Worm (Caenorhabditis elegans) whole organism, L1 larva: Measurements from ENCODE around the gene lec-3.

Source experiments
- aly-2 ChIP-seq: fragments of 150-350 bp; optimal IDR thresholded peaks from 2 replicates; lab custom pipeline; 2014; ENCODE audit warnings: missing biosample characterization, missing genetic modification characterization
- blmp-1 ChIP-seq: fragments of 150-350 bp; optimal IDR thresholded peaks from 2 replicates; lab custom pipeline; 2014; ENCODE audit warnings: missing biosample characterization, missing genetic modification characterization
- ceh-88 ChIP-seq: fragments of 200-800 bp; sonication (Bioruptor generic); IDR thresholded peaks from 2 replicates; pipeline ENCODE4 v1.3.6; 2022; ENCODE audit warnings: missing genetic modification characterization, missing compliant biosample characterization
- dpl-1 ChIP-seq, 3 experiments: fragments of 150-350 bp in 2 of 3; sonication (generic microtip) in 1 of 3; optimal IDR thresholded peaks; 2 replicates each; lab custom pipeline; 2014 to 2017; ENCODE audit warnings: missing biosample characterization in 3 of 3, missing genetic modification characterization in 3 of 3, missing genetic modification reagents in 3 of 3
- efl-1 ChIP-seq, 4 experiments: fragments of 150-350 bp; optimal IDR thresholded peaks in 3 of 4; peaks in 1 of 4; 1 replicate in 1 of 4; 2 replicates in 3 of 4; lab custom pipeline; 2014; ENCODE audit warnings: missing biosample characterization in 2 of 4, missing genetic modification characterization in 2 of 4, missing genetic modification reagents in 2 of 4
- efl-3 ChIP-seq: fragments of 200-800 bp; sonication (Bioruptor generic); optimal IDR thresholded peaks from 2 replicates; lab custom pipeline; 2018; ENCODE audit warnings: mild to moderate bottlenecking, missing genetic modification characterization, missing compliant biosample characterization
- elt-2 ChIP-seq: sonication (generic microtip); optimal IDR thresholded peaks from 2 replicates; lab custom pipeline; 2016; ENCODE audit warnings: missing genetic modification characterization, mild to moderate bottlenecking, inconsistent platforms, missing compliant biosample characterization, missing genetic modification reagents
- elt-3 ChIP-seq, 6 experiments: fragments of 150-350 bp in 1 of 6; sonication (generic microtip); optimal IDR thresholded peaks; 2 replicates each; lab custom pipeline; 2017 to 2018; ENCODE audit warnings: missing biosample characterization in 6 of 6, missing genetic modification characterization in 6 of 6, inconsistent platforms in 1 of 6
- ets-5 ChIP-seq: fragments of 200-800 bp; sonication (Bioruptor generic); IDR thresholded peaks from 2 replicates; pipeline ENCODE4 v1.3.6; 2022; ENCODE audit warnings: missing genetic modification characterization, missing compliant biosample characterization
- fkh-8 ChIP-seq: sonication (generic microtip); optimal IDR thresholded peaks from 2 replicates; lab custom pipeline; 2016; ENCODE audit warnings: mild to moderate bottlenecking, missing genetic modification characterization, missing compliant biosample characterization
- grh-1 ChIP-seq: fragments of 200-800 bp; sonication (Bioruptor generic); IDR thresholded peaks from 2 replicates; pipeline ENCODE4 v1.3.6; 2022; ENCODE audit warnings: missing genetic modification reagents, missing genetic modification characterization, missing compliant biosample characterization
- hlh-17 ChIP-seq: fragments of 200-800 bp; sonication (Bioruptor generic); optimal IDR thresholded peaks from 2 replicates; lab custom pipeline; 2018; ENCODE audit warnings: missing genetic modification characterization, mild to moderate bottlenecking, missing compliant biosample characterization, moderate library complexity, borderline replicate concordance
- hlh-4 ChIP-seq: sonication (generic microtip); optimal IDR thresholded peaks from 2 replicates; lab custom pipeline; 2016; ENCODE audit warnings: mild to moderate bottlenecking, missing genetic modification characterization, missing compliant biosample characterization
- isw-1 ChIP-seq: fragments of 200-800 bp; sonication (Bioruptor generic); IDR thresholded peaks from 2 replicates; pipeline ENCODE4 v1.3.6; 2022; ENCODE audit warnings: missing genetic modification characterization, missing compliant biosample characterization
- jun-1 ChIP-seq: fragments of 150-350 bp; optimal IDR thresholded peaks from 2 replicates; lab custom pipeline; 2014; ENCODE audit warnings: missing biosample characterization, missing genetic modification reagents, missing genetic modification characterization
- lin-13 ChIP-seq: fragments of 150-350 bp; optimal IDR thresholded peaks from 2 replicates; lab custom pipeline; 2014; ENCODE audit warnings: missing biosample characterization, missing genetic modification reagents, missing genetic modification characterization
- lin-35 ChIP-seq, 2 experiments: fragments of 150-350 bp; optimal IDR thresholded peaks; 2 replicates each; lab custom pipeline; 2014; ENCODE audit warnings: missing biosample characterization in 2 of 2, missing genetic modification characterization in 2 of 2, missing genetic modification reagents in 2 of 2
- lir-3 ChIP-seq: sonication (generic microtip); optimal IDR thresholded peaks from 2 replicates; lab custom pipeline; 2016; ENCODE audit warnings: mild to moderate bottlenecking, missing genetic modification characterization, moderate library complexity, missing compliant biosample characterization; ENCODE audit not compliant: poor library complexity
- mef-2 ChIP-seq: fragments of 150-350 bp; optimal IDR thresholded peaks from 2 replicates; lab custom pipeline; 2014; ENCODE audit warnings: missing biosample characterization, missing genetic modification characterization
- mep-1 ChIP-seq: fragments of 150-350 bp; optimal IDR thresholded peaks from 2 replicates; lab custom pipeline; 2014; ENCODE audit warnings: missing biosample characterization, missing genetic modification characterization
- nhr-11 ChIP-seq: fragments of 150-350 bp; optimal IDR thresholded peaks from 2 replicates; lab custom pipeline; 2014; ENCODE audit warnings: missing biosample characterization, missing genetic modification characterization
- nhr-19 ChIP-seq: fragments of 200-800 bp; sonication (Bioruptor generic); conservative IDR thresholded peaks from 2 replicates; pipeline ENCODE4 v1.3.6; 2022; ENCODE audit warnings: missing genetic modification characterization, missing compliant biosample characterization
- nhr-237 ChIP-seq: fragments of 150-350 bp; optimal IDR thresholded peaks from 2 replicates; lab custom pipeline; 2014; ENCODE audit warnings: missing biosample characterization, missing genetic modification characterization
- nhr-77 ChIP-seq: fragments of 150-350 bp; optimal IDR thresholded peaks from 2 replicates; lab custom pipeline; 2014; ENCODE audit warnings: missing biosample characterization, missing genetic modification characterization
- pag-3 ChIP-seq: sonication (generic microtip); optimal IDR thresholded peaks from 2 replicates; lab custom pipeline; 2017; ENCODE audit warnings: missing genetic modification characterization, mild to moderate bottlenecking, missing compliant biosample characterization, antibody characterized with exemption, borderline replicate concordance; ENCODE audit not compliant: insufficient read depth
- pax-3 ChIP-seq: fragments of 200-800 bp; sonication (Bioruptor generic); optimal IDR thresholded peaks from 2 replicates; lab custom pipeline; 2018; ENCODE audit warnings: mild to moderate bottlenecking, missing genetic modification characterization, moderate library complexity, missing compliant biosample characterization
- rnt-1 ChIP-seq: sonication (generic microtip); optimal IDR thresholded peaks from 2 replicates; lab custom pipeline; 2016; ENCODE audit warnings: mild to moderate bottlenecking, missing genetic modification characterization, moderate library complexity, missing compliant biosample characterization
- skn-1 ChIP-seq: fragments of 150-350 bp; optimal IDR thresholded peaks from 2 replicates; lab custom pipeline; 2014; ENCODE audit warnings: missing biosample characterization, missing genetic modification characterization
- snpc-4 ChIP-seq: fragments of 150-350 bp; optimal IDR thresholded peaks from 2 replicates; lab custom pipeline; 2014; ENCODE audit warnings: missing biosample characterization, missing genetic modification characterization
- sox-4 ChIP-seq: sonication (generic microtip); optimal IDR thresholded peaks from 2 replicates; lab custom pipeline; 2016; ENCODE audit warnings: missing genetic modification characterization, missing compliant biosample characterization
- swsn-7 ChIP-seq: sonication (generic microtip); optimal IDR thresholded peaks from 2 replicates; lab custom pipeline; 2016; ENCODE audit warnings: missing genetic modification characterization, missing compliant biosample characterization
- tlp-1 ChIP-seq: fragments of 150-350 bp; optimal IDR thresholded peaks from 2 replicates; lab custom pipeline; 2014; ENCODE audit warnings: missing biosample characterization, missing genetic modification characterization
- unc-130 ChIP-seq: fragments of 150-350 bp; optimal IDR thresholded peaks from 2 replicates; lab custom pipeline; 2017; ENCODE audit warnings: missing biosample characterization, missing genetic modification characterization, inconsistent platforms
- unc-30 ChIP-seq: sonication (generic microtip); optimal IDR thresholded peaks from 2 replicates; lab custom pipeline; 2017; ENCODE audit warnings: missing biosample characterization, missing genetic modification characterization
- unc-62 ChIP-seq: fragments of 150-350 bp; optimal IDR thresholded peaks from 2 replicates; lab custom pipeline; 2014; ENCODE audit warnings: missing biosample characterization, missing genetic modification reagents, missing genetic modification characterization
- zag-1 ChIP-seq: fragments of 150-350 bp; optimal IDR thresholded peaks from 2 replicates; lab custom pipeline; 2014; ENCODE audit warnings: missing biosample characterization, missing genetic modification characterization
- zip-4 ChIP-seq: fragments of 200-800 bp; sonication (Bioruptor generic); optimal IDR thresholded peaks from 2 replicates; lab custom pipeline; 2018; ENCODE audit warnings: mild to moderate bottlenecking, missing genetic modification characterization, moderate library complexity, missing compliant biosample characterization
- ztf-4 ChIP-seq: fragments of 150-350 bp; optimal IDR thresholded peaks from 2 replicates; lab custom pipeline; 2014; ENCODE audit warnings: missing biosample characterization, missing genetic modification characterization

lec-3 gene

ce11 chrII:9956116-9956515 lies 34.8 kb upstream of the lec-3 start:
- TF ChIP-seq grh-1 (GFP tag; lab: Robert Waterston, UW), result no peak
- TF ChIP-seq fkh-8 (tag; lab: Kevin White, UChicago), result peak; percentile 36
- no peak for TF ChIP-seq isw-1 (GFP tag; lab: Robert Waterston, UW)
- no peak for TF ChIP-seq unc-30 (tag; lab: Kevin White, UChicago)

- no peak for TF ChIP-seq zag-1 (tag; lab: Kevin White, UChicago)
- no peak for TF ChIP-seq lin-35 (GFP tag; optimal IDR thresholded peaks at IDR 0.05; lab: Kevin White, UChicago)
- TF ChIP-seq rnt-1, result no peak
- TF ChIP-seq lir-3 (tag; lab: Kevin White, UChicago), result no peak
- no peak for TF ChIP-seq elt-3 (tag; optimal IDR thresholded peaks at IDR 0.05; lab: Kevin White, UChicago)
- no peak for TF ChIP-seq swsn-7 (tag; lab: Kevin White, UChicago)
- no peak for TF ChIP-seq skn-1 (tag; lab: Kevin White, UChicago)
- TF ChIP-seq nhr-237, result no peak
- TF ChIP-seq snpc-4, result no peak
- TF ChIP-seq dpl-1 (GFP tag; optimal IDR thresholded peaks at IDR 0.05; lab: Kevin White, UChicago), result no peak
- TF ChIP-seq pax-3, result no peak
- TF ChIP-seq mep-1, result no peak
- no peak for TF ChIP-seq sox-4 (tag; lab: Kevin White, UChicago)
- TF ChIP-seq fkh-8 (tag; lab: Kevin White, UChicago), result no peak
- no peak for TF ChIP-seq ets-5 (GFP tag; lab: Robert Waterston, UW)
- no peak for TF ChIP-seq zip-4 (GFP tag; lab: Kevin White, UChicago)
- TF ChIP-seq nhr-19 (GFP tag; lab: Robert Waterston, UW), result no peak
- no peak for TF ChIP-seq efl-1 (optimal IDR thresholded peaks at IDR 0.05; lab: Kevin White, UChicago)
- no peak for TF ChIP-seq efl-1 (GFP tag; optimal IDR thresholded peaks at IDR 0.05 in 1 of 2; lab: Kevin White, UChicago)
- no peak for TF ChIP-seq aly-2 (tag; lab: Kevin White, UChicago)
These were observed 30.8 kb upstream of the lec-3 start for ce11 chrII:9960127-9960526.

- TF ChIP-seq nhr-11 (tag; lab: Kevin White, UChicago), result no peak
- TF ChIP-seq unc-62 (GFP tag; lab: Kevin White, UChicago), result no peak
- no peak for TF ChIP-seq efl-3
- no peak for TF ChIP-seq pag-3 (tag; lab: Kevin White, UChicago)
- no peak for TF ChIP-seq ceh-88
- TF ChIP-seq nhr-77 (tag; lab: Kevin White, UChicago), result no peak
- no peak for TF ChIP-seq lin-13 (GFP tag; lab: Kevin White, UChicago)
- no peak for TF ChIP-seq pax-3
- no peak for TF ChIP-seq elt-2 (tag; lab: Kevin White, UChicago)
- TF ChIP-seq unc-30 (tag; lab: Kevin White, UChicago), result no peak
- TF ChIP-seq unc-130 (tag; lab: Kevin White, UChicago), result no peak
- TF ChIP-seq jun-1 (tag; lab: Kevin White, UChicago), result no peak
- no peak for TF ChIP-seq fkh-8 (tag; lab: Kevin White, UChicago)
- no peak for TF ChIP-seq hlh-17 (GFP tag; lab: Kevin White, UChicago)
- TF ChIP-seq tlp-1 (tag; lab: Kevin White, UChicago), result no peak
- TF ChIP-seq isw-1 (GFP tag; lab: Robert Waterston, UW), result no peak
- TF ChIP-seq ztf-4, result no peak
- TF ChIP-seq mef-2 (tag; lab: Kevin White, UChicago), result no peak
- TF ChIP-seq hlh-4, result no peak
- TF ChIP-seq blmp-1 (tag; lab: Kevin White, UChicago), result no peak
These were observed 27.1 kb upstream of the lec-3 start for ce11 chrII:9963808-9964207.
